Fruit fly (Drosophila melanogaster) whole organism, embryonic: ENCODE data around the gene CG32483.

Source experiments
- Ada2b ChIP-seq: fragments of 200-800 bp; sonication (Bioruptor generic); IDR thresholded peaks from 2 replicates; pipeline ENCODE4 v1.3.6; 2022; ENCODE audit warnings: missing biosample characterization, missing genetic modification characterization
- C15 ChIP-seq: fragments of 200-800 bp; sonication (Bioruptor generic); IDR thresholded peaks from 3 replicates; pipeline ENCODE4 v1.3.6; 2022; ENCODE audit warnings: missing biosample characterization, missing genetic modification characterization
- CG10274 ChIP-seq: fragments of 200-800 bp; sonication (Bioruptor generic); optimal IDR thresholded peaks from 3 replicates; lab custom pipeline; 2017; ENCODE audit warnings: missing biosample characterization, mild to moderate bottlenecking, missing genetic modification characterization
- CG12942 ChIP-seq: fragments of 200-800 bp; sonication (Bioruptor generic); optimal IDR thresholded peaks from 3 replicates; lab custom pipeline; 2016; ENCODE audit warnings: missing biosample characterization, missing genetic modification characterization
- CG14710 ChIP-seq: fragments of 200-800 bp; sonication (Bioruptor generic); optimal IDR thresholded peaks from 3 replicates; lab custom pipeline; 2019; ENCODE audit warnings: missing biosample characterization, mild to moderate bottlenecking, missing genetic modification characterization, moderate library complexity
- CG15073 ChIP-seq: fragments of 200-800 bp; sonication (Bioruptor generic); optimal IDR thresholded peaks from 2 replicates; lab custom pipeline; 2016; ENCODE audit warnings: missing biosample characterization, missing genetic modification characterization
- CG15601 ChIP-seq: fragments of 200-800 bp; sonication (Bioruptor generic); optimal IDR thresholded peaks from 3 replicates; lab custom pipeline; 2019; ENCODE audit warnings: missing biosample characterization, mild to moderate bottlenecking, missing genetic modification characterization, moderate library complexity
- CG18262 ChIP-seq: fragments of 200-800 bp; optimal IDR thresholded peaks from 3 replicates; lab custom pipeline; 2019; ENCODE audit warnings: missing biosample characterization, mild to moderate bottlenecking, missing genetic modification characterization, moderate library complexity
- CG1832 ChIP-seq: fragments of 200-800 bp; sonication (Bioruptor generic); optimal IDR thresholded peaks from 2 replicates; lab custom pipeline; 2017; ENCODE audit warnings: missing biosample characterization, mild to moderate bottlenecking, missing genetic modification characterization, inconsistent platforms
- CG3065 ChIP-seq: fragments of 200-800 bp; sonication (Bioruptor generic); optimal IDR thresholded peaks from 2 replicates; lab custom pipeline; 2016; ENCODE audit warnings: missing biosample characterization, missing genetic modification characterization
- CG31365 ChIP-seq: fragments of 200-800 bp; sonication (Bioruptor generic); optimal IDR thresholded peaks from 2 replicates; lab custom pipeline; 2018; ENCODE audit warnings: missing biosample characterization, mild to moderate bottlenecking, missing genetic modification characterization
- CG32767 ChIP-seq: fragments of 200-800 bp; sonication (Bioruptor generic); IDR thresholded peaks from 2 replicates; pipeline ENCODE4 v1.3.6; 2022; ENCODE audit warnings: missing biosample characterization, missing genetic modification characterization
- CG34376 ChIP-seq: fragments of 200-800 bp; sonication (Bioruptor generic); optimal IDR thresholded peaks from 2 replicates; lab custom pipeline; 2018; ENCODE audit warnings: missing biosample characterization, mild to moderate bottlenecking, missing genetic modification characterization
- CG6254 ChIP-seq: fragments of 200-800 bp; sonication (Bioruptor generic); optimal IDR thresholded peaks from 3 replicates; lab custom pipeline; 2017; ENCODE audit warnings: mild to moderate bottlenecking, missing biosample characterization, missing genetic modification reagents, missing genetic modification characterization
- CG7928 ChIP-seq: fragments of 200-800 bp; sonication (Bioruptor generic); optimal IDR thresholded peaks from 2 replicates; lab custom pipeline; 2017; ENCODE audit warnings: missing biosample characterization, mild to moderate bottlenecking, missing genetic modification characterization
- CG8944 ChIP-seq: fragments of 200-800 bp; sonication (Bioruptor generic); optimal IDR thresholded peaks from 3 replicates; lab custom pipeline; 2016; ENCODE audit warnings: missing biosample characterization, missing genetic modification characterization
- Drgx ChIP-seq: fragments of 200-800 bp; sonication (Bioruptor generic); IDR thresholded peaks from 2 replicates; pipeline ENCODE4 v1.3.6; 2022; ENCODE audit warnings: missing biosample characterization, missing genetic modification characterization
- Gug ChIP-seq: fragments of 200-800 bp; sonication (Bioruptor generic); IDR thresholded peaks from 4 replicates; pipeline ENCODE4 v1.3.6; 2022; ENCODE audit warnings: missing biosample characterization, missing genetic modification characterization
- H15 ChIP-seq: fragments of 200-800 bp; sonication (Bioruptor generic); IDR thresholded peaks from 3 replicates; pipeline ENCODE4 v1.3.6; 2022; ENCODE audit warnings: missing biosample characterization, missing genetic modification characterization
- Hey ChIP-seq: fragments of 200-800 bp; sonication (Bioruptor generic); optimal IDR thresholded peaks from 3 replicates; lab custom pipeline; 2018; ENCODE audit warnings: missing biosample characterization, mild to moderate bottlenecking, missing genetic modification characterization
- Mrtf ChIP-seq: fragments of 200-800 bp; sonication (Bioruptor generic); IDR thresholded peaks from 3 replicates; pipeline ENCODE4 v1.3.6; 2022; ENCODE audit warnings: missing biosample characterization, missing genetic modification characterization
- Nf-YA ChIP-seq: fragments of 200-800 bp; sonication (Bioruptor generic); IDR thresholded peaks from 2 replicates; pipeline ENCODE4 v1.3.6; 2022; ENCODE audit warnings: missing biosample characterization, missing genetic modification characterization
- Oaz ChIP-seq: fragments of 200-800 bp; sonication (Bioruptor generic); IDR thresholded peaks from 2 replicates; pipeline ENCODE4 v1.3.6; 2022; ENCODE audit warnings: missing biosample characterization, missing genetic modification characterization
- Ptx1 ChIP-seq: fragments of 200-800 bp; sonication (Bioruptor generic); IDR thresholded peaks from 2 replicates; pipeline ENCODE4 v1.3.6; 2022; ENCODE audit warnings: missing biosample characterization, missing genetic modification characterization
- Ravus ChIP-seq: fragments of 200-800 bp; sonication (Bioruptor generic); IDR thresholded peaks from 2 replicates; pipeline ENCODE4 v1.3.6; 2022; ENCODE audit warnings: missing biosample characterization, missing genetic modification characterization
- Scr ChIP-seq: fragments of 200-800 bp; sonication (Bioruptor generic); IDR thresholded peaks from 2 replicates; pipeline ENCODE4 v1.3.6; 2022; ENCODE audit warnings: missing biosample characterization, missing genetic modification characterization; ENCODE audit not compliant: partially characterized antibody
- TFAM ChIP-seq: fragments of 200-800 bp; sonication (Bioruptor generic); optimal IDR thresholded peaks from 2 replicates; lab custom pipeline; 2017; ENCODE audit warnings: missing biosample characterization, missing genetic modification characterization, inconsistent platforms
- corto ChIP-seq: fragments of 200-800 bp; sonication (Bioruptor generic); optimal IDR thresholded peaks from 2 replicates; lab custom pipeline; 2016; ENCODE audit warnings: missing biosample characterization, mild to moderate bottlenecking, missing genetic modification characterization, moderate library complexity
- da ChIP-seq: fragments of 200-800 bp; sonication (Bioruptor generic); optimal IDR thresholded peaks from 2 replicates; lab custom pipeline; 2016; ENCODE audit warnings: missing biosample characterization, missing genetic modification characterization
- dati ChIP-seq: fragments of 200-800 bp; sonication (Bioruptor generic); IDR thresholded peaks from 2 replicates; pipeline ENCODE4 v1.3.6; 2022; ENCODE audit warnings: missing biosample characterization, missing genetic modification characterization
- en ChIP-seq: fragments of 200-800 bp; sonication (Bioruptor generic); optimal IDR thresholded peaks from 2 replicates; lab custom pipeline; 2016; ENCODE audit warnings: missing biosample characterization, missing genetic modification characterization
- esg ChIP-seq: fragments of 200-800 bp; sonication (Bioruptor generic); conservative IDR thresholded peaks from 2 replicates; pipeline ENCODE4 v1.3.6; 2022; ENCODE audit warnings: missing biosample characterization, missing genetic modification characterization
- fd3F ChIP-seq: fragments of 200-800 bp; sonication (Bioruptor generic); optimal IDR thresholded peaks from 2 replicates; lab custom pipeline; 2018; ENCODE audit warnings: missing biosample characterization, mild to moderate bottlenecking, missing genetic modification characterization, moderate library complexity
- gfzf ChIP-seq: fragments of 200-800 bp; sonication (Bioruptor generic); optimal IDR thresholded peaks from 2 replicates; lab custom pipeline; 2016; ENCODE audit warnings: missing biosample characterization, mild to moderate bottlenecking, missing genetic modification characterization, moderate library complexity
- jing ChIP-seq: fragments of 200-800 bp; sonication (Bioruptor generic); optimal IDR thresholded peaks from 2 replicates; lab custom pipeline; 2018; ENCODE audit warnings: missing biosample characterization, mild to moderate bottlenecking, missing genetic modification characterization
- kay ChIP-seq: fragments of 200-800 bp; sonication (Bioruptor generic); optimal IDR thresholded peaks from 2 replicates; lab custom pipeline; 2016; ENCODE audit warnings: missing biosample characterization, missing genetic modification characterization
- knrl ChIP-seq: fragments of 200-800 bp; sonication (Bioruptor generic); IDR thresholded peaks from 3 replicates; pipeline ENCODE4 v1.3.6; 2022; ENCODE audit warnings: missing biosample characterization, missing genetic modification characterization; ENCODE audit not compliant: partially characterized antibody
- lilli ChIP-seq: fragments of 200-800 bp; sonication (Bioruptor generic); optimal IDR thresholded peaks from 3 replicates; lab custom pipeline; 2016; ENCODE audit warnings: missing biosample characterization, missing genetic modification characterization
- nau ChIP-seq: fragments of 200-800 bp; sonication (Bioruptor generic); optimal IDR thresholded peaks from 3 replicates; lab custom pipeline; 2017; ENCODE audit warnings: missing biosample characterization, mild to moderate bottlenecking, missing genetic modification characterization, missing genetic modification reagents
- nerfin-1 ChIP-seq: fragments of 200-800 bp; sonication (Bioruptor generic); optimal IDR thresholded peaks from 3 replicates; lab custom pipeline; 2019; ENCODE audit warnings: missing biosample characterization, mild to moderate bottlenecking, missing genetic modification characterization, moderate library complexity
- ranshi ChIP-seq: fragments of 200-800 bp; sonication (Bioruptor generic); IDR thresholded peaks from 2 replicates; pipeline ENCODE4 v1.3.6; 2022; ENCODE audit warnings: missing biosample characterization, missing genetic modification characterization
- sd ChIP-seq: fragments of 200-800 bp; sonication (Bioruptor generic); optimal IDR thresholded peaks from 3 replicates; lab custom pipeline; 2018; ENCODE audit warnings: missing biosample characterization, mild to moderate bottlenecking, missing genetic modification characterization, moderate library complexity
- sens-2 ChIP-seq: fragments of 200-800 bp; sonication (Bioruptor generic); IDR thresholded peaks from 2 replicates; pipeline ENCODE4 v1.3.6; 2022; ENCODE audit warnings: missing biosample characterization, missing genetic modification characterization
- so ChIP-seq: fragments of 200-800 bp; sonication (Bioruptor generic); IDR thresholded peaks from 3 replicates; pipeline ENCODE4 v1.3.6; 2022; ENCODE audit warnings: missing biosample characterization, missing genetic modification characterization
- stc ChIP-seq: fragments of 200-800 bp; sonication (Bioruptor generic); IDR thresholded peaks from 2 replicates; pipeline ENCODE4 v1.3.6; 2022; ENCODE audit warnings: missing biosample characterization, missing genetic modification characterization
- tgo ChIP-seq: fragments of 200-800 bp; sonication (Bioruptor generic); IDR thresholded peaks from 3 replicates; pipeline ENCODE4 v1.3.6; 2022; ENCODE audit warnings: missing biosample characterization, missing genetic modification characterization
- tll ChIP-seq, 2 experiments: fragments of 200-800 bp in 1 of 2; fragments of >200 bp in 1 of 2; sonication (Bioruptor generic) in 1 of 2; optimal IDR thresholded peaks; 2 replicates each; lab custom pipeline; 2017 to 2019; ENCODE audit warnings: missing biosample characterization in 2 of 2, missing genetic modification characterization in 2 of 2, mild to moderate bottlenecking in 1 of 2, moderate library complexity in 1 of 2
- trh ChIP-seq: fragments of 200-800 bp; sonication (Bioruptor generic); optimal IDR thresholded peaks from 2 replicates; lab custom pipeline; 2016; ENCODE audit warnings: missing biosample characterization, missing genetic modification characterization
- unpg ChIP-seq: fragments of 200-800 bp; sonication (Bioruptor generic); optimal IDR thresholded peaks from 3 replicates; lab custom pipeline; 2018; ENCODE audit warnings: missing biosample characterization, mild to moderate bottlenecking, missing genetic modification characterization, moderate library complexity

The CG32483 gene

DNA sequence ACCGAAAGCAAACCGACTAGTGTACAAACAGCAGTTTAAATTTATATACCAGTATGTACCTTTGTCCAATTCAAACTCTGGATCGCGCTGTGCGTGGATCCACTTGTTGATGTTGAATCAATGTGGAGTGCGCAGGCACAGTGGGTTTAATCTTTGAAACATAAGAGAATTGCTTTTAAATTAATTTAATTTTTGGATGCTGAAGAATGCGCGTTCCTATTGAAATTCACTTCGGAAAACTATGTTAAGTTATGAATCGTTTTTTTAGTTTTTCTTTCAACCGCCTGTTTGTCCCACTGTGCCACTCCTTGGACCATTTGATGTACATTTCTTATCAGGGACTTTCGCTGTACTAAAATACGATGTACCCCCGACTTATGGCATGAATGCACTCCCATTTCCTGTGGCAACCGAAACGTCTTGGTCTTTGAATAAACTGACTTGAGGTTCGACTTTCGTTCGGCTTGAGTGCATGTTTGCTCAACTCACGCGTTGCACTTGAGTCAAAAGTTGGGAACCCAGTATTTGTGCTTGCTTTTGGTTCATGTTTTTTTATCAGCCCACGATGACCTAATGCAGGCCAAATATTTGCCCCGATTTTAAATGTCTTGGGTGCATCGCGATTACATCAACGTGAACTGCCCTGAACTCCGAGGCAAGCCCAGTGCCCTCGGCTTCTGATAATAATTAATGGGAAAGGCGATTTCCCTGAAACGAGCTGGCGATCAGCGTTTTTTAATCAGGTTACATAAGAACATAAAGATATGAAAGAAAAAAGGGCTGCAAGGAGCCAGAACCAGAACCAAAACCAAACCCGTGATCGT is 34.8 kb upstream of the CG32483 start (continued):
- TF ChIP-seq CG15601 (tag; lab: Kevin White, UChicago) (peak; percentile 95), tll (GFP tag; optimal IDR thresholded peaks at IDR 0.05; lab: Kevin White, UChicago) (peak in 1 of 2 experiments; percentile 59), gfzf (GFP tag; lab: Kevin White, UChicago) (no peak), da (GFP tag; lab: Kevin White, UChicago) (peak; percentile 74), Hey (tag; lab: Kevin White, UChicago) (peak; percentile 23), Ada2b (GFP tag; lab: Robert Waterston, UW) (peak; percentile 90), CG31365 (peak; percentile 59), CG6254 (GFP tag; lab: Kevin White, UChicago) (peak; percentile 95), Ptx1 (GFP tag; lab: Robert Waterston, UW) (peak; percentile 91), Nf-YA (GFP tag; lab: Robert Waterston, UW) (peak; percentile 89), esg (GFP tag; lab: Robert Waterston, UW) (peak; percentile 87), unpg (GFP tag; lab: Kevin White, UChicago) (peak; percentile 96), nerfin-1 (tag; lab: Kevin White, UChicago) (peak; percentile 88), CG12942 (peak; percentile 82), CG10274 (GFP tag; lab: Kevin White, UChicago) (peak; percentile 66), en (peak; percentile 95), Oaz (GFP tag; lab: Robert Waterston, UW) (peak; percentile 70), corto (GFP tag; lab: Kevin White, UChicago) (peak; percentile 74), CG18262 (tag; lab: Kevin White, UChicago) (peak; percentile 98), jing (GFP tag; lab: Kevin White, UChicago) (peak; percentile 78), Gug (GFP tag; lab: Robert Waterston, UW) (peak; percentile 84), CG1832 (GFP tag; lab: Kevin White, UChicago) (no peak), so (GFP tag; lab: Robert Waterston, UW) (peak; percentile 89), knrl (peak; percentile 32; the same call in 2 of the 3 replicates), Ravus (peak; percentile 44), CG34376 (GFP tag; lab: Kevin White, UChicago) (no peak), kay (GFP tag; lab: Kevin White, UChicago) (peak; percentile 89), TFAM (GFP tag; lab: Kevin White, UChicago) (peak; percentile 84), Scr (GFP tag; lab: Robert Waterston, UW) (no peak), CG14710 (peak; percentile 97), ranshi (peak; percentile 91), Mrtf (GFP tag; lab: Robert Waterston, UW) (peak; percentile 88), sens-2 (peak; percentile 96), fd3F (GFP tag; lab: Kevin White, UChicago) (peak; percentile 33), C15 (peak; percentile 74; the same call in 1 of the 3 replicates), CG7928 (GFP tag; lab: Kevin White, UChicago) (no peak), stc (GFP tag; lab: Robert Waterston, UW) (peak; percentile 91), dati (GFP tag; lab: Robert Waterston, UW) (peak; percentile 90), nau (GFP tag; lab: Kevin White, UChicago) (peak; percentile 89), trh (GFP tag; lab: Kevin White, UChicago) (peak; percentile 89), sd (no peak), CG3065 (GFP tag; lab: Kevin White, UChicago) (peak; percentile 86), CG32767 (GFP tag; lab: Robert Waterston, UW) (peak; percentile 92), lilli (GFP tag; lab: Kevin White, UChicago) (peak; percentile 86), tgo (GFP tag; lab: Robert Waterston, UW) (peak; percentile 90), CG8944 (GFP tag; lab: Kevin White, UChicago) (peak; percentile 89), CG15073 (peak; percentile 80), H15 (peak; percentile 90), Drgx (GFP tag; lab: Robert Waterston, UW) (peak; percentile 93)
